Worm (Caenorhabditis elegans): ENCODE measurements around the gene grl-25.

ce11 chrIII:8999508-8999907 lies 37.4 kb downstream of the grl-25 start, which contains the start of gene F59B2.3:
- TF ChIP-seq nhr-11 (tag; optimal IDR thresholded peaks at IDR 0.05) = no peak
- no peak for TF ChIP-seq Y22D7AL.16 (tag; optimal IDR thresholded peaks at IDR 0.05)
